Worm (Caenorhabditis elegans): ENCODE results near the gene C28A5.1.

C28A5.1 gene

DNA sequence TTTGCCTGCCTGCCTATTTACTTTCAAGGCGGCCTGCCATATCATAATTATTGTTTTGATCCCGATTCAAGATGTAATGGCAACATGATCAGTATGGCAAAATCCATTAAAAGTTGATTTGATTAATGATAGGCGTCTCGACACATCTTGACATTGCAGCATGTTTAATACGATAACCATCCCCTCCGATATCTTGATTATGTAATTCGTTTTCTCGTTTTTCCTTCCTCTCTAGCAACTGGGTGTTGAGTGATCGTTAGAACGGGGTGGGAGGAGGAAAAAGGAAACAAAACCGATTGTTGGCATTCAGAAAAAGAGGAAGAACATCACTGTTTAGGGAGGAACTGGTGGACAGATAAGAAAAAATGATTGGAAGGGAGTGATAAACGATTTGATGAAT is 42.2 kb downstream of the C28A5.1 start:
- TF ChIP-seq madf-10 (tag; optimal IDR thresholded peaks at IDR 0.05) = no peak
- no peak for TF ChIP-seq aptf-2 (GFP tag; conservative IDR thresholded peaks at IDR 0.05)
- no peak for TF ChIP-seq snpc-4 (GFP tag; optimal IDR thresholded peaks at IDR 0.05)
- no peak for TF ChIP-seq snpc-4 (tag; optimal IDR thresholded peaks at IDR 0.05)
- no peak for TF ChIP-seq aptf-3 (GFP tag; IDR thresholded peaks at IDR 0.05)
- no peak for TF ChIP-seq repo-1 (tag; optimal IDR thresholded peaks at IDR 0.05)
- TF ChIP-seq athp-1 (tag; optimal IDR thresholded peaks at IDR 0.05) = no peak
- no peak for TF ChIP-seq lsl-1 (GFP tag; optimal IDR thresholded peaks at IDR 0.05)
- TF ChIP-seq die-1 (tag; optimal IDR thresholded peaks at IDR 0.05) = no peak
- no peak for TF ChIP-seq B0261.1 (tag; optimal IDR thresholded peaks at IDR 0.05)
- no peak for TF ChIP-seq zfh-2 (GFP tag; conservative IDR thresholded peaks at IDR 0.05)
- TF ChIP-seq mel-28 (tag; optimal IDR thresholded peaks at IDR 0.05; ENCODE audit: borderline replicate concordance) = no peak
- no peak for TF ChIP-seq B0035.1 (tag; optimal IDR thresholded peaks at IDR 0.05)
- TF ChIP-seq attf-5 (GFP tag; optimal IDR thresholded peaks at IDR 0.05) = no peak
- no peak for TF ChIP-seq T07F8.4 (tag; optimal IDR thresholded peaks at IDR 0.05)
- TF ChIP-seq ekl-4 (GFP tag; IDR thresholded peaks at IDR 0.05) = no peak
- no peak for TF ChIP-seq ceh-40 (GFP tag; IDR thresholded peaks at IDR 0.05)
- TF ChIP-seq rpc-1 (optimal IDR thresholded peaks at IDR 0.05) = no peak
- no peak for TF ChIP-seq rpc-1 (tag; optimal IDR thresholded peaks at IDR 0.05)
- no peak for TF ChIP-seq pbrm-1 (GFP tag; IDR thresholded peaks at IDR 0.05)
- no peak for TF ChIP-seq unc-130 (GFP tag; optimal IDR thresholded peaks at IDR 0.05)

DNA sequence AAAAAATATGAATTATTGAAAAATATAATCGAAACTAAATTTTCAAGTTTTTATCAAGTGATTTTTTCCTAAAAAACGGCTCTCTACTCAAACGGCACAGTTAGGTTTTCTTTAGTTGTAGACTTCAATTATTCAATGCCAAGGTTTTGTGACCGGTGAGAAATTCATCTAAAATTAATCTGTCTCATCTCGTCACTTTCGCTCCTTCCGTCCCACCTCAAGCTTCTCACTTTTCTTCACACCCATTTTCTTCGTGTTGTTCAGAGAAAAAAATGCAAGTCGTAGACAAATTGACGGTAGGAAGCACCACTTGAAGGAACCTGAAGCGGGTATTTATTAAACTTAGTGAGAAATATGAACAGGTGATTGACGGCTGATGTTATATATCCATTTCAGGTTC is 42.8 kb downstream of the C28A5.1 start:
- TF ChIP-seq sea-2 (GFP tag; IDR thresholded peaks at IDR 0.05) = no peak
- TF ChIP-seq tlf-1 (GFP tag; optimal IDR thresholded peaks at IDR 0.05) = no peak
- TF ChIP-seq lir-1 (GFP tag; conservative IDR thresholded peaks at IDR 0.05) = no peak
- TF ChIP-seq T07F8.4 (tag; optimal IDR thresholded peaks at IDR 0.05) = no peak
- no peak for TF ChIP-seq sptf-2 (GFP tag; optimal IDR thresholded peaks at IDR 0.05)
- no peak for TF ChIP-seq ztf-6 (GFP tag; IDR thresholded peaks at IDR 0.05)
- TF ChIP-seq let-607 (tag; optimal IDR thresholded peaks at IDR 0.05) = no peak
- no peak for TF ChIP-seq F23B12.7 (tag; optimal IDR thresholded peaks at IDR 0.05; ENCODE audit: insufficient read depth)
- no peak for TF ChIP-seq athp-1 (tag; optimal IDR thresholded peaks at IDR 0.05)
- TF ChIP-seq attf-5 (GFP tag; optimal IDR thresholded peaks at IDR 0.05) = no peak
- no peak for TF ChIP-seq madf-8 (GFP tag; conservative IDR thresholded peaks at IDR 0.05)
- TF ChIP-seq cebp-1 (GFP tag; IDR thresholded peaks at IDR 0.05) = no peak
- TF ChIP-seq cebp-1 (tag; optimal IDR thresholded peaks at IDR 0.05) = no peak
- TF ChIP-seq dox-1 (GFP tag; IDR thresholded peaks at IDR 0.05) = no peak
- no peak for TF ChIP-seq xnd-1 (tag; optimal IDR thresholded peaks at IDR 0.05)
- no peak for TF ChIP-seq bed-1 (GFP tag; IDR thresholded peaks at IDR 0.05)
- TF ChIP-seq unc-130 (GFP tag; optimal IDR thresholded peaks at IDR 0.05) = no peak
- TF ChIP-seq nfyb-1 (GFP tag; IDR thresholded peaks at IDR 0.05) = no peak
- no peak for TF ChIP-seq Y95B8A.8 (GFP tag; IDR thresholded peaks at IDR 0.05)

DNA sequence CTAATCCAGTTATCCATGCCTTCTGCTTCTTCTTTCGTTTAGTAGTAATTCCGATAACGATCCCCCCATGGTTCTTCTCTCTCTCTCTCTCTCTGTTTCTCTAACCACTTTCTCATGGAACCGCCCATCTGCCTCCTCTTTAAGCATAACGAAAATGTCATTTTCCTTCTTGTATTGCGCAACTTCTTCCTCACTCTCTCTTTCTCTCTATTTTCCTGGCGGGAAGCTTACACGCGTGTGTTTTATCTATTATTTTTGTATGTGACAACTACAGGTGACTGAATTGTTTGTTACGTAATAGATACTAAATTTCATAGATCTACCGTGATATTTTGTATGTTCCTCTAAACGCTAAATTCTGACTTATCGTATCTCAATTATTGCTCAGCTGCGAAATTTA is 43.7 kb downstream of the C28A5.1 start:
- TF ChIP-seq dox-1 (GFP tag; IDR thresholded peaks at IDR 0.05) (no peak), madf-3 (GFP tag; IDR thresholded peaks at IDR 0.05) (no peak), ceh-100 (GFP tag; IDR thresholded peaks at IDR 0.05) (no peak), ceh-40 (GFP tag; IDR thresholded peaks at IDR 0.05) (no peak), B0035.1 (tag; optimal IDR thresholded peaks at IDR 0.05) (no peak), attf-3 (GFP tag; conservative IDR thresholded peaks at IDR 0.05) (no peak), ztf-25 (GFP tag; IDR thresholded peaks at IDR 0.05) (no peak), K12H6.12 (tag; optimal IDR thresholded peaks at IDR 0.05) (no peak), sptf-2 (GFP tag; optimal IDR thresholded peaks at IDR 0.05) (no peak), pha-4 (tag; optimal IDR thresholded peaks at IDR 0.05) (no peak), Y79H2A.3 (GFP tag; conservative IDR thresholded peaks at IDR 0.05) (no peak), lin-40 (tag; optimal IDR thresholded peaks at IDR 0.05) (no peak), zim-3 (tag; optimal IDR thresholded peaks at IDR 0.05) (no peak)
